Fruit fly (Drosophila melanogaster): ENCODE results near the gene Uch-L5.
A peak's percentile ranks its signal among the peaks of the same experiment; 100 is the strongest.

The Uch-L5 gene

dm6 chr3L:9476829-9477228, at the start of gene Uch-L5, which contains the start of gene Jarid2 (continued):
- TF ChIP-seq CG7372 (GFP tag; IDR thresholded peaks at IDR 0.05) (no peak), CG2199 (GFP tag; IDR thresholded peaks at IDR 0.05) (no peak), CG14014 (GFP tag; IDR thresholded peaks at IDR 0.05) (no peak), Sin3A (optimal IDR thresholded peaks at IDR 0.05) (peak; percentile 79), CG11093 (GFP tag; IDR thresholded peaks at IDR 0.05) (no peak), Optix (GFP tag; IDR thresholded peaks at IDR 0.05) (0 out of 3 replicates have a peak, but pooled peaks have one; percentile 37), hbn (GFP tag; IDR thresholded peaks at IDR 0.05; ENCODE audit: partially characterized antibody) (no peak), CG11723 (GFP tag; optimal IDR thresholded peaks at IDR 0.05) (no peak), bigmax (GFP tag; optimal IDR thresholded peaks at IDR 0.05) (peak; percentile 53), Dip2 (GFP tag; IDR thresholded peaks at IDR 0.05) (no peak), CG3281 (GFP tag; optimal IDR thresholded peaks at IDR 0.05) (peak; percentile 68), CG17568 (GFP tag; optimal IDR thresholded peaks at IDR 0.05) (no peak), CG30020 (tag; optimal IDR thresholded peaks at IDR 0.05) (peak; percentile 43), sens-2 (GFP tag; IDR thresholded peaks at IDR 0.05) (no peak), Trl (optimal IDR thresholded peaks at IDR 0.05) (no peak), Trl (GFP tag; optimal IDR thresholded peaks at IDR 0.05) (peak; percentile 66), ind (GFP tag; optimal IDR thresholded peaks at IDR 0.05) (peak; percentile 63), az2 (GFP tag; optimal IDR thresholded peaks at IDR 0.05) (peak; percentile 28), CG1602 (GFP tag; optimal IDR thresholded peaks at IDR 0.05) (no peak), NC2α (GFP tag; optimal IDR thresholded peaks at IDR 0.05) (no peak), Doc2 (GFP tag; IDR thresholded peaks at IDR 0.05) (no peak), nerfin-1 (tag; optimal IDR thresholded peaks at IDR 0.05) (peak; percentile 27), nom (GFP tag; optimal IDR thresholded peaks at IDR 0.05) (peak; percentile 40), danr (GFP tag; IDR thresholded peaks at IDR 0.05) (no peak), org-1 (GFP tag; optimal IDR thresholded peaks at IDR 0.05) (no peak), sc (optimal IDR thresholded peaks at IDR 0.05) (no peak), sc (GFP tag; optimal IDR thresholded peaks at IDR 0.05) (no peak), Bdp1 (GFP tag; optimal IDR thresholded peaks at IDR 0.05) (peak; percentile 24), CG11504 (tag; optimal IDR thresholded peaks at IDR 0.05) (no peak), Awh (GFP tag; IDR thresholded peaks at IDR 0.05) (no peak), CG8765 (GFP tag; IDR thresholded peaks at IDR 0.05) (no peak), z (GFP tag; IDR thresholded peaks at IDR 0.05) (no peak), CG10565 (GFP tag; optimal IDR thresholded peaks at IDR 0.05) (no peak), CG18476 (GFP tag; optimal IDR thresholded peaks at IDR 0.05) (no peak), CG7963 (GFP tag; IDR thresholded peaks at IDR 0.05; ENCODE audit: partially characterized antibody) (0 out of 3 replicates have a peak, but pooled peaks have one; percentile 8), ftz-f1 (GFP tag; optimal IDR thresholded peaks at IDR 0.05) (no peak), Ravus (GFP tag; IDR thresholded peaks at IDR 0.05) (no peak), CG8359 (GFP tag; optimal IDR thresholded peaks at IDR 0.05; ENCODE audit: borderline replicate concordance) (no peak), pfk (GFP tag; optimal IDR thresholded peaks at IDR 0.05) (peak; percentile 52), sob (GFP tag; IDR thresholded peaks at IDR 0.05) (peak; percentile 55), CrebB (tag; optimal IDR thresholded peaks at IDR 0.05) (peak; percentile 58), zen2 (GFP tag; IDR thresholded peaks at IDR 0.05; ENCODE audit: partially characterized antibody) (no peak), Neu2 (GFP tag; optimal IDR thresholded peaks at IDR 0.05; ENCODE audit: borderline replicate concordance) (no peak), Hr78 (GFP tag; optimal IDR thresholded peaks at IDR 0.05) (no peak), oc (tag; optimal IDR thresholded peaks at IDR 0.05) (no peak), Asciz (GFP tag; optimal IDR thresholded peaks at IDR 0.05) (no peak), CG10959 (GFP tag; IDR thresholded peaks at IDR 0.05) (no peak), Eip74EF (GFP tag; optimal IDR thresholded peaks at IDR 0.05) (no peak), PHDP (tag; optimal IDR thresholded peaks at IDR 0.05) (no peak), CG9876 (GFP tag; optimal IDR thresholded peaks at IDR 0.05) (peak; percentile 9), CG12942 (GFP tag; optimal IDR thresholded peaks at IDR 0.05) (peak; percentile 43), CG34224 (GFP tag; IDR thresholded peaks at IDR 0.05; ENCODE audit: partially characterized antibody) (peak; percentile 29; the same call in 1 of the 3 replicates)
